Fruit fly (Drosophila melanogaster) whole organism, embryonic: ENCODE data around the gene Drsl5.

ENCODE experiments used
- B-H1 ChIP-seq: fragments of 200-800 bp; sonication (Bioruptor generic); IDR thresholded peaks from 3 replicates; pipeline ENCODE4 v1.3.6; 2022; ENCODE audit warnings: missing biosample characterization, missing genetic modification characterization
- CG12744 ChIP-seq: fragments of 200-800 bp; sonication (Bioruptor generic); optimal IDR thresholded peaks from 2 replicates; lab custom pipeline; 2016; ENCODE audit warnings: missing biosample characterization, missing genetic modification characterization
- CG13123 ChIP-seq: fragments of 200-800 bp; sonication (Bioruptor generic); optimal IDR thresholded peaks from 2 replicates; lab custom pipeline; 2016; ENCODE audit warnings: missing biosample characterization, missing genetic modification characterization
- CG13775 ChIP-seq: fragments of 200-800 bp; sonication (Bioruptor generic); optimal IDR thresholded peaks from 3 replicates; lab custom pipeline; 2017; ENCODE audit warnings: missing biosample characterization, mild to moderate bottlenecking, missing genetic modification characterization
- CG14050 ChIP-seq: fragments of 200-800 bp; sonication (Bioruptor generic); IDR thresholded peaks from 3 replicates; pipeline ENCODE4 v1.3.6; 2022; ENCODE audit warnings: missing biosample characterization, missing genetic modification characterization
- CG17361 ChIP-seq: fragments of 200-800 bp; sonication (Bioruptor generic); IDR thresholded peaks from 3 replicates; pipeline ENCODE4 v1.3.6; 2022; ENCODE audit warnings: missing biosample characterization, missing genetic modification characterization
- CG1832 ChIP-seq: fragments of 200-800 bp; sonication (Bioruptor generic); optimal IDR thresholded peaks from 2 replicates; lab custom pipeline; 2017; ENCODE audit warnings: missing biosample characterization, mild to moderate bottlenecking, missing genetic modification characterization, inconsistent platforms
- CG18476 ChIP-seq: fragments of 200-800 bp; sonication (Bioruptor generic); optimal IDR thresholded peaks from 2 replicates; lab custom pipeline; 2016; ENCODE audit warnings: missing biosample characterization, mild to moderate bottlenecking, missing genetic modification characterization
- CG2129 ChIP-seq: fragments of 200-800 bp; sonication (Bioruptor generic); IDR thresholded peaks from 2 replicates; pipeline ENCODE4 v1.3.6; 2022; ENCODE audit warnings: missing biosample characterization, missing genetic modification characterization; ENCODE audit not compliant: partially characterized antibody
- CG3163 ChIP-seq: fragments of 200-800 bp; sonication (Bioruptor generic); optimal IDR thresholded peaks from 3 replicates; lab custom pipeline; 2016; ENCODE audit warnings: missing biosample characterization, missing genetic modification characterization
- CG3726 ChIP-seq: fragments of 200-800 bp; sonication (Bioruptor generic); IDR thresholded peaks from 3 replicates; pipeline ENCODE4, ENCODE4 v1.3.6; 2022; ENCODE audit warnings: missing biosample characterization, missing genetic modification characterization
- CG4360 ChIP-seq: fragments of 200-800 bp; sonication (Bioruptor generic); IDR thresholded peaks from 2 replicates; pipeline ENCODE4 v1.3.6; 2022; ENCODE audit warnings: missing biosample characterization, missing genetic modification characterization
- CG4617 ChIP-seq: fragments of 200-800 bp; sonication (Bioruptor generic); optimal IDR thresholded peaks from 3 replicates; lab custom pipeline; 2016; ENCODE audit warnings: missing biosample characterization, missing genetic modification characterization, borderline replicate concordance
- CG4707 ChIP-seq: fragments of 200-800 bp; sonication (Bioruptor generic); optimal IDR thresholded peaks from 2 replicates; lab custom pipeline; 2018; ENCODE audit warnings: missing biosample characterization, mild to moderate bottlenecking, missing genetic modification characterization, moderate library complexity
- CG6791 ChIP-seq: fragments of 200-800 bp; sonication (Bioruptor generic); IDR thresholded peaks from 3 replicates; pipeline ENCODE4 v1.3.6; 2022; ENCODE audit warnings: missing biosample characterization, missing genetic modification characterization; ENCODE audit not compliant: partially characterized antibody
- CG6813 ChIP-seq: fragments of 200-800 bp; sonication (Bioruptor generic); optimal IDR thresholded peaks from 2 replicates; lab custom pipeline; 2017; ENCODE audit warnings: missing biosample characterization, missing genetic modification characterization, mild to moderate bottlenecking, moderate library complexity, missing genetic modification reagents
- CG7556 ChIP-seq: fragments of 200-800 bp; sonication (Bioruptor generic); optimal IDR thresholded peaks from 2 replicates; lab custom pipeline; 2017; ENCODE audit warnings: missing biosample characterization, mild to moderate bottlenecking, missing genetic modification characterization
- CG9797 ChIP-seq: fragments of 200-800 bp; sonication (Bioruptor generic); optimal IDR thresholded peaks from 3 replicates; lab custom pipeline; 2018; ENCODE audit warnings: missing biosample characterization, mild to moderate bottlenecking, missing genetic modification characterization
- E2f2 ChIP-seq: fragments of 200-800 bp; sonication (Bioruptor generic); IDR thresholded peaks from 2 replicates; pipeline ENCODE4 v1.3.6; 2022; ENCODE audit warnings: missing biosample characterization, missing genetic modification characterization
- ERR ChIP-seq: fragments of 200-800 bp; sonication (Bioruptor generic); optimal IDR thresholded peaks from 2 replicates; lab custom pipeline; 2016; ENCODE audit warnings: missing biosample characterization, missing genetic modification characterization
- Gsc ChIP-seq: fragments of 200-800 bp; sonication (Bioruptor generic); IDR thresholded peaks from 2 replicates; pipeline ENCODE4 v1.3.6; 2022; ENCODE audit warnings: missing biosample characterization, missing genetic modification characterization
- HLH54F ChIP-seq: fragments of 200-800 bp; sonication (Bioruptor generic); optimal IDR thresholded peaks from 3 replicates; lab custom pipeline; 2016; ENCODE audit warnings: missing biosample characterization, missing genetic modification characterization
- HmgD ChIP-seq: fragments of 200-800 bp; sonication (Bioruptor generic); optimal IDR thresholded peaks from 3 replicates; lab custom pipeline; 2016; ENCODE audit warnings: missing biosample characterization, missing genetic modification characterization
- Hmx ChIP-seq: fragments of 200-800 bp; sonication (Bioruptor generic); optimal IDR thresholded peaks from 2 replicates; lab custom pipeline; 2016; ENCODE audit warnings: missing biosample characterization, missing genetic modification characterization
- Hr78 ChIP-seq, 2 experiments: fragments of 200-800 bp in 1 of 2; fragments of >200 bp in 1 of 2; sonication (Bioruptor generic) in 1 of 2; optimal IDR thresholded peaks; 2 replicates each; lab custom pipeline; 2017 to 2019; ENCODE audit warnings: missing biosample characterization in 2 of 2, missing genetic modification characterization in 2 of 2, mild to moderate bottlenecking in 1 of 2, moderate library complexity in 1 of 2
- Max ChIP-seq: fragments of 200-800 bp; sonication (Bioruptor generic); optimal IDR thresholded peaks from 2 replicates; lab custom pipeline; 2016; ENCODE audit warnings: missing biosample characterization, mild to moderate bottlenecking, missing genetic modification characterization
- Nf-YB ChIP-seq: fragments of 200-800 bp; sonication (Bioruptor generic); optimal IDR thresholded peaks from 3 replicates; lab custom pipeline; 2019; ENCODE audit warnings: missing biosample characterization, mild to moderate bottlenecking, missing genetic modification characterization, moderate library complexity
- Ravus ChIP-seq: fragments of 200-800 bp; sonication (Bioruptor generic); IDR thresholded peaks from 2 replicates; pipeline ENCODE4 v1.3.6; 2022; ENCODE audit warnings: missing biosample characterization, missing genetic modification characterization
- Taf1 ChIP-seq: fragments of 200-800 bp; sonication (Bioruptor generic); IDR thresholded peaks from 2 replicates; pipeline ENCODE4 v1.3.6; 2022; ENCODE audit warnings: missing biosample characterization, missing genetic modification characterization
- Xrp1 ChIP-seq: fragments of 200-800 bp; sonication (Bioruptor generic); IDR thresholded peaks from 2 replicates; pipeline ENCODE4 v1.3.6; 2022; ENCODE audit warnings: missing biosample characterization, missing genetic modification characterization
- YL-1 ChIP-seq: fragments of 200-800 bp; sonication (Bioruptor generic); optimal IDR thresholded peaks from 3 replicates; lab custom pipeline; 2017; ENCODE audit warnings: missing biosample characterization, mild to moderate bottlenecking, missing genetic modification characterization
- bbx ChIP-seq: fragments of 200-800 bp; sonication (Bioruptor generic); IDR thresholded peaks from 2 replicates; pipeline ENCODE4 v1.3.6; 2022; ENCODE audit warnings: missing biosample characterization, missing genetic modification characterization; ENCODE audit not compliant: partially characterized antibody
- br ChIP-seq: fragments of >200 bp; optimal IDR thresholded peaks from 2 replicates; lab custom pipeline; 2017
- cad ChIP-seq: fragments of >200 bp; optimal IDR thresholded peaks from 2 replicates; lab custom pipeline; 2017; ENCODE audit warnings: missing biosample characterization, missing genetic modification characterization
- cato ChIP-seq: fragments of 200-800 bp; sonication (Bioruptor generic); optimal IDR thresholded peaks from 2 replicates; lab custom pipeline; 2016; ENCODE audit warnings: missing biosample characterization, missing genetic modification characterization, borderline replicate concordance
- cwo ChIP-seq: fragments of 200-800 bp; sonication (Bioruptor generic); optimal IDR thresholded peaks from 3 replicates; lab custom pipeline; 2017; ENCODE audit warnings: missing biosample characterization, missing genetic modification characterization, mild to moderate bottlenecking, moderate library complexity, missing genetic modification reagents
- danr ChIP-seq: fragments of 200-800 bp; sonication (Bioruptor generic); IDR thresholded peaks from 2 replicates; pipeline ENCODE4 v1.3.6; 2022; ENCODE audit warnings: missing biosample characterization, missing genetic modification characterization
- dmrt11E ChIP-seq: fragments of 200-800 bp; sonication (Bioruptor generic); optimal IDR thresholded peaks from 3 replicates; lab custom pipeline; 2018; ENCODE audit warnings: missing biosample characterization, mild to moderate bottlenecking, missing genetic modification characterization, moderate library complexity
- gce ChIP-seq: fragments of 200-800 bp; sonication (Bioruptor generic); IDR thresholded peaks from 3 replicates; pipeline ENCODE4 v1.3.6; 2022; ENCODE audit warnings: missing biosample characterization, missing genetic modification characterization
- gcm ChIP-seq: fragments of 200-800 bp; sonication (Bioruptor generic); optimal IDR thresholded peaks from 2 replicates; lab custom pipeline; 2019; ENCODE audit warnings: missing biosample characterization, mild to moderate bottlenecking, missing genetic modification characterization, moderate library complexity
- grau ChIP-seq: fragments of 200-800 bp; optimal IDR thresholded peaks from 3 replicates; lab custom pipeline; 2019; ENCODE audit warnings: missing biosample characterization, mild to moderate bottlenecking, missing genetic modification characterization, moderate library complexity
- insv ChIP-seq, 2 experiments: fragments of 200-800 bp; sonication (Bioruptor generic); optimal IDR thresholded peaks; 3 replicates each; lab custom pipeline; 2016 to 2018; ENCODE audit warnings: missing biosample characterization in 2 of 2, missing genetic modification characterization in 2 of 2
- knrl ChIP-seq: fragments of 200-800 bp; sonication (Bioruptor generic); IDR thresholded peaks from 3 replicates; pipeline ENCODE4 v1.3.6; 2022; ENCODE audit warnings: missing biosample characterization, missing genetic modification characterization; ENCODE audit not compliant: partially characterized antibody
- lmd ChIP-seq: fragments of 200-800 bp; sonication (Bioruptor generic); IDR thresholded peaks from 2 replicates; pipeline ENCODE4 v1.3.6; 2022; ENCODE audit warnings: missing biosample characterization, missing genetic modification characterization
- nmo ChIP-seq: fragments of 200-800 bp; sonication (Bioruptor generic); optimal IDR thresholded peaks from 2 replicates; lab custom pipeline; 2018; ENCODE audit warnings: missing biosample characterization, mild to moderate bottlenecking, missing genetic modification characterization, moderate library complexity
- sim ChIP-seq: fragments of 200-800 bp; sonication (Bioruptor generic); IDR thresholded peaks from 2 replicates; pipeline ENCODE4 v1.3.6; 2022; ENCODE audit warnings: missing biosample characterization, missing genetic modification characterization
- tgo ChIP-seq: fragments of 200-800 bp; sonication (Bioruptor generic); IDR thresholded peaks from 3 replicates; pipeline ENCODE4 v1.3.6; 2022; ENCODE audit warnings: missing biosample characterization, missing genetic modification characterization
- unc-4 ChIP-seq: fragments of 200-800 bp; sonication (Bioruptor generic); IDR thresholded peaks from 2 replicates; pipeline ENCODE4 v1.3.6; 2022; ENCODE audit warnings: missing biosample characterization, missing genetic modification characterization; ENCODE audit not compliant: partially characterized antibody

Drsl5 gene

dm6 chr3L:3325925-3326903 lies 9.6 kb downstream of the Drsl5 start, which contains the start of gene Gtpx (continued):
- no peak for TF ChIP-seq CG13123 (GFP tag; lab: Kevin White, UChicago)
- TF ChIP-seq unc-4 (GFP tag; lab: Robert Waterston, UW): no peak
- no peak for TF ChIP-seq CG6791
- TF ChIP-seq CG9797 (GFP tag; lab: Kevin White, UChicago): peak; percentile 87
- TF ChIP-seq CG12744: peak; percentile 7
- peak; percentile 8 for TF ChIP-seq dmrt11E (tag; lab: Kevin White, UChicago)
- no peak for TF ChIP-seq CG4360 (GFP tag; lab: Robert Waterston, UW)
- TF ChIP-seq ERR (GFP tag; lab: Kevin White, UChicago): no peak
- no peak for TF ChIP-seq Hmx (GFP tag; lab: Kevin White, UChicago)
- no peak for TF ChIP-seq CG4707
- peak; percentile 17; the same call in 1 of the 3 replicates for TF ChIP-seq knrl (GFP tag; lab: Robert Waterston, UW)
- TF ChIP-seq CG3726: no peak
- TF ChIP-seq CG2129 (GFP tag; lab: Robert Waterston, UW): no peak
- no peak for TF ChIP-seq CG1832 (GFP tag; lab: Kevin White, UChicago)
- TF ChIP-seq gcm (GFP tag; lab: Kevin White, UChicago): no peak
- TF ChIP-seq HmgD: peak; percentile 29
- TF ChIP-seq E2f2 (GFP tag; lab: Robert Waterston, UW): peak; percentile 86
- TF ChIP-seq CG17361: peak; percentile 66; the same call in 2 of the 3 replicates
- TF ChIP-seq CG4617: peak; percentile 10
- TF ChIP-seq nmo: peak; percentile 76
- TF ChIP-seq cad (GFP tag; lab: Kevin White, UChicago): no peak
- no peak for TF ChIP-seq CG14050 (GFP tag; lab: Robert Waterston, UW)
- no peak for TF ChIP-seq Nf-YB (GFP tag; lab: Kevin White, UChicago)
- TF ChIP-seq CG18476 (GFP tag; lab: Kevin White, UChicago): peak; percentile 32
- TF ChIP-seq HLH54F (GFP tag; lab: Kevin White, UChicago): peak; percentile 43
- TF ChIP-seq Max (GFP tag; lab: Kevin White, UChicago): no peak
- TF ChIP-seq Gsc: no peak
- no peak for TF ChIP-seq Taf1 (GFP tag; lab: Robert Waterston, UW)
- TF ChIP-seq Hr78 (GFP tag; optimal IDR thresholded peaks at IDR 0.05; lab: Kevin White, UChicago): peak in 1 of 2 experiments; percentile 57
- TF ChIP-seq insv (GFP tag; optimal IDR thresholded peaks at IDR 0.05; lab: Kevin White, UChicago): no peak
- TF ChIP-seq Ravus (GFP tag; lab: Robert Waterston, UW): no peak
- peak; percentile 48 for TF ChIP-seq CG13775 (GFP tag; lab: Kevin White, UChicago)
- no peak for TF ChIP-seq cwo
- no peak for TF ChIP-seq CG6813 (GFP tag; lab: Kevin White, UChicago)
- no peak for TF ChIP-seq tgo (GFP tag; lab: Robert Waterston, UW)
- TF ChIP-seq lmd (GFP tag; lab: Robert Waterston, UW): peak; percentile 20; the same call in 1 of the 2 replicates
- no peak for TF ChIP-seq bbx (GFP tag; lab: Robert Waterston, UW)
- peak; percentile 75 for TF ChIP-seq YL-1
- TF ChIP-seq B-H1 (GFP tag; lab: Robert Waterston, UW): no peak
- TF ChIP-seq danr (GFP tag; lab: Robert Waterston, UW): no peak
- peak; percentile 21 for TF ChIP-seq CG3163
- TF ChIP-seq sim: no peak
- TF ChIP-seq cato: no peak
- TF ChIP-seq grau (tag; lab: Kevin White, UChicago): peak; percentile 61
- peak; percentile 33; the same call in 1 of the 2 replicates for TF ChIP-seq Xrp1
- no peak for TF ChIP-seq gce (GFP tag; lab: Robert Waterston, UW)
- TF ChIP-seq br (lab: Kevin White, UChicago): no peak
- peak; percentile 8 for TF ChIP-seq CG7556 (GFP tag; lab: Kevin White, UChicago)
